Worm (Caenorhabditis elegans) whole organism, late embryonic: ENCODE results near the gene ari-2.

Experiments
- C08G9.2 ChIP-seq: sonication (generic microtip); optimal IDR thresholded peaks from 2 replicates; lab custom pipeline; 2016; ENCODE audit warnings: mild to moderate bottlenecking, missing genetic modification characterization, moderate library complexity, missing compliant biosample characterization
- F13H6.1 ChIP-seq: sonication (generic microtip); optimal IDR thresholded peaks from 2 replicates; lab custom pipeline; 2016; ENCODE audit warnings: missing genetic modification characterization, missing compliant biosample characterization
- K02D7.2 ChIP-seq: sonication (generic microtip); optimal IDR thresholded peaks from 2 replicates; lab custom pipeline; 2017; ENCODE audit warnings: mild to moderate bottlenecking, missing genetic modification characterization, missing compliant biosample characterization
- T23F11.4 ChIP-seq: fragments of 200-800 bp; sonication (Bioruptor generic); optimal IDR thresholded peaks from 2 replicates; lab custom pipeline; 2018; ENCODE audit warnings: mild to moderate bottlenecking, missing genetic modification characterization, missing compliant biosample characterization
- Y22D7AL.16 ChIP-seq: sonication (generic microtip); optimal IDR thresholded peaks from 2 replicates; lab custom pipeline; 2016; ENCODE audit warnings: missing genetic modification characterization, missing compliant biosample characterization
- ama-1 ChIP-seq: fragments of 150-350 bp; optimal IDR thresholded peaks from 2 replicates; lab custom pipeline; 2014
- ceh-18 ChIP-seq: sonication (generic microtip); optimal IDR thresholded peaks from 2 replicates; lab custom pipeline; 2016; ENCODE audit warnings: missing genetic modification characterization, missing compliant biosample characterization
- ceh-19 ChIP-seq: fragments of 200-800 bp; sonication (Bioruptor generic); optimal IDR thresholded peaks from 2 replicates; lab custom pipeline; 2018; ENCODE audit warnings: mild to moderate bottlenecking, missing genetic modification characterization, missing compliant biosample characterization
- ceh-2 ChIP-seq: sonication (generic microtip); optimal IDR thresholded peaks from 2 replicates; lab custom pipeline; 2016; ENCODE audit warnings: missing genotype, missing genetic modification characterization, missing compliant biosample characterization
- ceh-24 ChIP-seq: sonication (generic microtip); optimal IDR thresholded peaks from 2 replicates; lab custom pipeline; 2016; ENCODE audit warnings: mild to moderate bottlenecking, missing genetic modification characterization, missing compliant biosample characterization
- ceh-30 ChIP-seq: fragments of 150-350 bp; optimal IDR thresholded peaks from 2 replicates; lab custom pipeline; 2014; ENCODE audit warnings: missing biosample characterization, missing genetic modification characterization
- ceh-9 ChIP-seq: sonication (generic microtip); optimal IDR thresholded peaks from 2 replicates; lab custom pipeline; 2016; ENCODE audit warnings: mild to moderate bottlenecking, missing genetic modification characterization, inconsistent platforms, missing compliant biosample characterization
- dmd-4 ChIP-seq: sonication (generic microtip); optimal IDR thresholded peaks from 2 replicates; lab custom pipeline; 2016; ENCODE audit warnings: borderline replicate concordance, missing genetic modification characterization, missing compliant biosample characterization
- elt-2 ChIP-seq: sonication (generic microtip); optimal IDR thresholded peaks from 2 replicates; lab custom pipeline; 2016; ENCODE audit warnings: missing genetic modification reagents, missing genetic modification characterization, missing compliant biosample characterization
- ets-4 ChIP-seq: sonication (generic microtip); optimal IDR thresholded peaks from 2 replicates; lab custom pipeline; 2016; ENCODE audit warnings: missing genetic modification characterization, missing compliant biosample characterization
- eyg-1 ChIP-seq: sonication (generic microtip); optimal IDR thresholded peaks from 2 replicates; lab custom pipeline; 2016; ENCODE audit warnings: missing genotype, missing genetic modification characterization, missing compliant biosample characterization
- hlh-30 ChIP-seq: sonication (generic microtip); optimal IDR thresholded peaks from 2 replicates; lab custom pipeline; 2017; ENCODE audit warnings: antibody characterized with exemption, missing genetic modification characterization, missing compliant biosample characterization; ENCODE audit not compliant: insufficient read depth
- hlh-8 ChIP-seq: sonication (generic microtip); optimal IDR thresholded peaks from 2 replicates; lab custom pipeline; 2016; ENCODE audit warnings: missing genotype, missing genetic modification characterization, missing compliant biosample characterization
- lim-6 ChIP-seq: sonication (generic microtip); optimal IDR thresholded peaks from 2 replicates; lab custom pipeline; 2016; ENCODE audit warnings: missing genetic modification characterization, missing compliant biosample characterization
- madf-2 ChIP-seq: sonication (generic microtip); optimal IDR thresholded peaks from 2 replicates; lab custom pipeline; 2017; ENCODE audit warnings: missing genetic modification characterization, missing compliant biosample characterization
- pat-9 ChIP-seq: fragments of 200-800 bp; sonication (Bioruptor generic); optimal IDR thresholded peaks from 2 replicates; lab custom pipeline; 2018; ENCODE audit warnings: mild to moderate bottlenecking, missing genetic modification characterization, moderate library complexity, missing compliant biosample characterization
- pax-1 ChIP-seq: fragments of 150-350 bp; optimal IDR thresholded peaks from 2 replicates; lab custom pipeline; 2014; ENCODE audit warnings: missing biosample characterization, missing genetic modification characterization
- pha-2 ChIP-seq: sonication (generic microtip); optimal IDR thresholded peaks from 2 replicates; lab custom pipeline; 2017; ENCODE audit warnings: mild to moderate bottlenecking, missing genetic modification characterization, missing compliant biosample characterization
- pqm-1 ChIP-seq: sonication (generic microtip); optimal IDR thresholded peaks from 2 replicates; lab custom pipeline; 2016; ENCODE audit warnings: missing genetic modification characterization, missing compliant biosample characterization
- pros-1 ChIP-seq: fragments of 150-350 bp; optimal IDR thresholded peaks from 2 replicates; lab custom pipeline; 2014; ENCODE audit warnings: missing biosample characterization, missing genetic modification reagents, missing genetic modification characterization
- rnt-1 ChIP-seq: sonication (generic microtip); optimal IDR thresholded peaks from 2 replicates; lab custom pipeline; 2016; ENCODE audit warnings: missing genetic modification characterization, missing compliant biosample characterization
- sdc-2 ChIP-seq: sonication (generic microtip); optimal IDR thresholded peaks from 2 replicates; lab custom pipeline; 2016; ENCODE audit warnings: missing genotype, missing genetic modification characterization, missing compliant biosample characterization
- unc-55 ChIP-seq: sonication (generic microtip); optimal IDR thresholded peaks from 2 replicates; lab custom pipeline; 2017; ENCODE audit warnings: missing biosample characterization, missing genetic modification reagents, missing genetic modification characterization
- unc-86 ChIP-seq: sonication (generic microtip); optimal IDR thresholded peaks from 2 replicates; lab custom pipeline; 2016; ENCODE audit warnings: missing genetic modification characterization, missing compliant biosample characterization
- ztf-16 ChIP-seq: sonication (generic microtip); optimal IDR thresholded peaks from 2 replicates; lab custom pipeline; 2017; ENCODE audit warnings: missing genetic modification characterization, missing compliant biosample characterization

Gene ari-2

ce11 chrIV:5584384-5584783, 33.5 kb downstream of the ari-2 start, which contains the start of gene fkh-7:
TSS of gene fkh-7 (plus strand) at chrIV:5584684.
- TF ChIP-seq dmd-4 (tag; lab: Kevin White, UChicago) (no peak), ceh-24 (no peak), unc-86 (tag; lab: Kevin White, UChicago) (no peak), C08G9.2 (tag; lab: Kevin White, UChicago) (no peak), pha-2 (tag; lab: Kevin White, UChicago) (no peak), pros-1 (tag; lab: Kevin White, UChicago) (no peak), rnt-1 (tag; lab: Kevin White, UChicago) (no peak), pqm-1 (tag; lab: Kevin White, UChicago) (no peak), ceh-9 (tag; lab: Kevin White, UChicago) (no peak), ceh-19 (no peak), unc-55 (no peak), sdc-2 (tag; lab: Kevin White, UChicago) (no peak), pax-1 (tag; lab: Kevin White, UChicago) (no peak), ceh-2 (tag; lab: Kevin White, UChicago) (no peak), ztf-16 (tag; lab: Kevin White, UChicago) (no peak), lim-6 (tag; lab: Kevin White, UChicago) (no peak), eyg-1 (tag; lab: Kevin White, UChicago) (no peak)

ce11 chrIV:5586320-5586720, 35.4 kb downstream of the ari-2 start:
- TF ChIP-seq elt-2 (tag; lab: Kevin White, UChicago) = peak; percentile 4
- TF ChIP-seq ztf-16 (tag; lab: Kevin White, UChicago) = no peak
- TF ChIP-seq ama-1 = no peak

ce11 chrIV:5587964-5588860, 37.3 kb downstream of the ari-2 start:
- TF ChIP-seq hlh-30 (tag; lab: Kevin White, UChicago) (peak; percentile 32), lim-6 (tag; lab: Kevin White, UChicago) (no peak)

- TF ChIP-seq unc-86 (tag; lab: Kevin White, UChicago) (no peak), F13H6.1 (no peak), pros-1 (tag; lab: Kevin White, UChicago) (no peak)
Observed at ce11 chrIV:5590120-5590519, 39.2 kb downstream of the ari-2 start.

DNA sequence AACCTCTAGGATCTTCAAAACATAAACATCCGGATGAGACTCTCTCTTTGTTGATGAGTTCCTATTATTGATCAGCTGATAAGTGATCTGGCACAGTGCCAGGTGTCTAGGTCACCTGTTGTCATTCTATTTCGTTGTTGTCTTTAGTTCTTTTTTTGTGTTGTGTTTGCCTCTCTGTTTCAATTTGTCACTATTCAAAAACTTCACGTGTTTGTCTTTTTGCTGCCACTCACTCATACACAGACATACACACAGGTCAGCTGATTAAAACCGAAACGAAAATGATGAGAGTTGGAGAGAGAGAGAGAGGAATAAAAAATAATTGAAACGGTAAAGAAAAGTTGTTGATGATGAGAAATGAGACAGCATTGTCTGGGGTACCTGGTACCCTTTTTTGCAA, 40.2 kb downstream of the ari-2 start:
- TF ChIP-seq T23F11.4 (no peak), hlh-30 (tag; lab: Kevin White, UChicago) (peak; percentile 56), ceh-18 (tag; lab: Kevin White, UChicago) (peak; percentile 57)
- TF ChIP-seq, all 69 proteins: peak for 2

DNA sequence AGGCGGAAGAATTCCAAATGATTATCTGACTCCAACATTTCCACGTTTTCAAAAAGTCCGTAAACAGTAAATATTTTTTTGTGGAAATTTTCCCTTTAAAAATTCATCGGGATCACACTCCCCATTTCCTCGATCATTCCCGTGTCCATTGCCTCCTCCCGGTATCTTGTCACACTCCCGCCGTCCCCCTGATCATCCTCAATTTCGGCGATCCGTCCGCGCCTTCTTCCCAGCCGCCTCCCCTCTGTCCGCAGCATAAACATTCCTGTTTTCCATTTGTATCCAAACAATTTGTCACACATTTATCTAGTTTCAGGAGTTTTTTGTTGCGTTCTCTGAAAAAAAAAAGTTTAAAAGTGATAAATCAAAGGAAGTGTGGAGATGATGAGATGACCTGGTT, 42.0 kb downstream of the ari-2 start:
- TF ChIP-seq ztf-16 (tag; lab: Kevin White, UChicago) (no peak), madf-2 (tag; lab: Kevin White, UChicago) (no peak), ceh-9 (tag; lab: Kevin White, UChicago) (no peak), ceh-30 (tag; lab: Kevin White, UChicago) (no peak), unc-55 (no peak), hlh-8 (no peak), Y22D7AL.16 (tag; lab: Kevin White, UChicago) (no peak), ama-1 (no peak), T23F11.4 (no peak), ets-4 (tag; lab: Kevin White, UChicago) (no peak), K02D7.2 (tag; lab: Kevin White, UChicago) (no peak), pat-9 (no peak), ceh-18 (tag; lab: Kevin White, UChicago) (no peak), pqm-1 (tag; lab: Kevin White, UChicago) (no peak), unc-86 (tag; lab: Kevin White, UChicago) (no peak)
